Worm (Caenorhabditis elegans): ENCODE data around the gene F42A9.3.

The F42A9.3 gene

DNA sequence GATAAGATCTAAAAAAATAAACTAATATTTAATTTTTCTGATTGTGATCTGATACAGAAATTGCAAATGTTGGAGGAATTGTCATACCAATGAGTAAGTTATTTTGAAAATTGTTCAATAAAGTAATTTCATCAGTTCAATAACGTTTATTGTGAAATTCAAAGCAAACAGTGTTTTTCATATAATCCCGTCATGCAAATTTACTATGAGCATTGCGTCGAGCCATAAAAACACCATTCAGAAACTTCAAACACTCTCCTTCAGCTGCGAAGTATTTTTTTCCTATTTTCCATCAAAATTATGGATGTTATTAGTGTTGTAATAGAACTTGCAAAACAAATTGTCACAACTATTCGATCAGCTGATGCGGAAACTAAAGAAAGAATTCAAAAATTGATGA, 34.8 kb downstream of the F42A9.3 start, which contains the start of gene C49C8.8:
TSS of gene C49C8.8 (plus strand) at position 301 of the 400 bp plus-strand sequence.
- no peak for TF ChIP-seq mdl-1 (tag; optimal IDR thresholded peaks at IDR 0.05)
- TF ChIP-seq unc-62 (GFP tag; optimal IDR thresholded peaks at IDR 0.05 in 1 of 2), result no peak
- TF ChIP-seq unc-62 (tag; optimal IDR thresholded peaks at IDR 0.05), result no peak
- no peak for TF ChIP-seq lir-3 (tag; optimal IDR thresholded peaks at IDR 0.05)
- TF ChIP-seq dpl-1 (GFP tag; optimal IDR thresholded peaks at IDR 0.05), result no peak
- TF ChIP-seq fos-1 (tag; optimal IDR thresholded peaks at IDR 0.05), result no peak
- no peak for TF ChIP-seq pqm-1 (tag; optimal IDR thresholded peaks at IDR 0.05)
- TF ChIP-seq nhr-76 (tag; optimal IDR thresholded peaks at IDR 0.05), result no peak
- no peak for TF ChIP-seq vab-7 (GFP tag; IDR thresholded peaks at IDR 0.05)
- no peak for TF ChIP-seq T20F7.1 (GFP tag; optimal IDR thresholded peaks at IDR 0.05)
- no peak for TF ChIP-seq nhr-77 (tag; optimal IDR thresholded peaks at IDR 0.05)
- TF ChIP-seq fkh-10 (GFP tag; optimal IDR thresholded peaks at IDR 0.05), result no peak
- no peak for TF ChIP-seq zip-2 (tag; optimal IDR thresholded peaks at IDR 0.05)
- TF ChIP-seq hlh-30 (tag; optimal IDR thresholded peaks at IDR 0.05; ENCODE audit: insufficient read depth), result no peak
- no peak for TF ChIP-seq nhr-41 (GFP tag; IDR thresholded peaks at IDR 0.05)
- no peak for TF ChIP-seq ceh-28 (tag; optimal IDR thresholded peaks at IDR 0.05)

ce11 chrIV:8653592-8653991, 36.5 kb downstream of the F42A9.3 start, which contains the start of gene C49C8.5:
Gene C49C8.5, minus strand, starts transcription at chrIV:8653664.
- TF ChIP-seq nhr-48 (tag; optimal IDR thresholded peaks at IDR 0.05), result no peak
- TF ChIP-seq php-3 (GFP tag; IDR thresholded peaks at IDR 0.05), result peak; percentile 84
- no peak for TF ChIP-seq aha-1 (tag)
- no peak for TF ChIP-seq spr-1 (tag; optimal IDR thresholded peaks at IDR 0.05)
- no peak for TF ChIP-seq daf-16 (GFP tag; optimal IDR thresholded peaks at IDR 0.05)
- peak; percentile 15 for TF ChIP-seq daf-16 (tag; optimal IDR thresholded peaks at IDR 0.05)
- TF ChIP-seq dve-1 (tag; optimal IDR thresholded peaks at IDR 0.05; ENCODE audit: insufficient read depth), result peak; percentile 10
- peak; percentile 59 for TF ChIP-seq pqm-1 (tag; optimal IDR thresholded peaks at IDR 0.05)
- no peak for TF ChIP-seq nhr-11 (tag; optimal IDR thresholded peaks at IDR 0.05)

ce11 chrIV:8654115-8654628, 37.1 kb downstream of the F42A9.3 start, which contains the start of gene C49C8.1:
Gene C49C8.1, plus strand, starts transcription at chrIV:8654578.
- TF ChIP-seq attf-4 (tag; optimal IDR thresholded peaks at IDR 0.05), result no peak
- TF ChIP-seq hlh-11 (tag; optimal IDR thresholded peaks at IDR 0.05), result no peak
- TF ChIP-seq rbr-2 (tag; optimal IDR thresholded peaks at IDR 0.05), result no peak
- TF ChIP-seq aha-1 (tag), result peak; percentile 60
- TF ChIP-seq lsy-2 (tag; optimal IDR thresholded peaks at IDR 0.05), result no peak
- peak; percentile 34; the same call in 1 of the 2 replicates for TF ChIP-seq ceh-20 (GFP tag; IDR thresholded peaks at IDR 0.05)
- peak; percentile 72 for TF ChIP-seq php-3 (GFP tag; IDR thresholded peaks at IDR 0.05)
- no peak for TF ChIP-seq lim-7 (GFP tag; IDR thresholded peaks at IDR 0.05)
- no peak for TF ChIP-seq zag-1 (tag; optimal IDR thresholded peaks at IDR 0.05)

DNA sequence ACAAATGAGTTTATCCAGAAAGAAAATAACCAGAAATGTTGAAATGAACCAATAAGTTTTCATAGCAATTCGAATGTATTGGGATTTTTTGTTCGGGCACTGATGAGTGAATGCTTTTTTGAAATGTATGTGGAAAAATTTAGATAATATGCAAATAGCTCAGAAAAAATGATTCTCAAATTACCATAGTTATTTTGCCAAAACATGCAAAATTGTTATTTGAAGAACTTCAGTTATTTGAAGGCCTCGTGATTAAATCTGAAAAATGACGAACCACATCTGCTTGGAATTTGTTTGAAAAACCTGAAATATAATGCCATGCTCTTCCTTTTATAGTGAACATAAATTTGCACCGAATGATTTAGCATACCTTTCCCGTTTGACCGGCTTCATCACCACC, 41.1 kb downstream of the F42A9.3 start, which contains the start of gene C49C8.6:
TSS of gene C49C8.6 (minus strand) at position 101 of the 400 bp plus-strand sequence.
- TF ChIP-seq nhr-25 (tag; optimal IDR thresholded peaks at IDR 0.05; ENCODE audit: borderline replicate concordance, insufficient read depth) (no peak), hlh-30 (tag; optimal IDR thresholded peaks at IDR 0.05; ENCODE audit: insufficient read depth) (no peak), dpl-1 (GFP tag; optimal IDR thresholded peaks at IDR 0.05) (no peak), snpc-1.2 (GFP tag; IDR thresholded peaks at IDR 0.05) (no peak), nhr-42 (GFP tag; IDR thresholded peaks at IDR 0.05) (no peak), ztf-7 (tag; optimal IDR thresholded peaks at IDR 0.05) (no peak), ceh-20 (GFP tag; IDR thresholded peaks at IDR 0.05) (no peak), mxl-2 (GFP tag; conservative IDR thresholded peaks at IDR 0.05) (no peak), nhr-10 (tag; optimal IDR thresholded peaks at IDR 0.05) (no peak), mdl-1 (tag; optimal IDR thresholded peaks at IDR 0.05) (no peak), cey-2 (tag; optimal IDR thresholded peaks at IDR 0.05; ENCODE audit: borderline replicate concordance, insufficient read depth) (no peak), dmd-9 (GFP tag; IDR thresholded peaks at IDR 0.05) (no peak), F26F4.8 (GFP tag; conservative IDR thresholded peaks at IDR 0.05) (no peak), nhr-6 (tag; optimal IDR thresholded peaks at IDR 0.05) (no peak), ZK337.2 (GFP tag; IDR thresholded peaks at IDR 0.05) (no peak), T26A8.4 (GFP tag; IDR thresholded peaks at IDR 0.05) (no peak), unc-130 (GFP tag; optimal IDR thresholded peaks at IDR 0.05) (no peak), snpc-4 (tag; optimal IDR thresholded peaks at IDR 0.05) (no peak), egl-43 (GFP tag; IDR thresholded peaks at IDR 0.05) (no peak)
